ENCODE assay signal across 1 fruit fly cellular context in the genomic region with DNA sequence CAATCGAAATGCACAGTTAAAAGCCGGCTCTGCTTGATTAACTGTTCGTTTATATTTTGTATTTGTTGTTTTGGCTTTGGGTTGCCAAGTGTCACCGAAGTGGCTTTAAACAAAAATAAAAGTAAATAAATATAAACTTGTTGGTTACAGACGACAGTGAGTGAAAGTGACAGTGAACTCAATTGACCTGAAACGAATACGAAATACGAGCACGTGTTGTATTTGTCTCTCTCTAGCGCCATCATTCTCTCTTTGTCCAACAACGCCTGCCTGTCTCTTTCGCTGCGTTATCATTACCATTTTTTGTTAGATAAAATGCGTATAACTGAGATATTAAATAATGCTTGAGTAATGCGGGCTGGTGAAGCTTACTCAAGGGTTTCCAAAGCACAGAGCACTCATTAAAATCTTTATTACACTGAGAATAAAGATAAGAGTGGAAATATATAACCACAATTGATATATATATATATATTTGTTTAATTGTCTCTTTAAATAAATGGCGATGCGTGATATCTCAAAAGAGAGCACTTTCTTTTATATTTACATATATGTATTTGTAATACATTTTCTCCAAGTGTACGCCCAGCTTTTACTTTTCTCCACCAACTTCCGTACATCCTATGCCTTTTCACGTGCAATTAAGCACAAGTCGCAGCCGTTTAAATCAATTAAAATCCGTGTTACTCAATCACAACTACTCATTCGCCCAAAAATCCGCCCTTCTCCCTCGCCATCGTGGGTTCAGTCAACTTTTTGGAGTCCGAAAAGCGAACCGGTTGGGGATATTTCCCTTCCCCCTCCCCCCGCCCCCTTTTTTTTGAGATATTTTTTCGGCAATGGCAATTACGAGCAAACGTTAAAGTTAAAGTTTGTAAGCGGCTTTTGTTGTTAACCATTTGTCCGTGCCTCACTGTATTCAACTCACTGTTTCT.
A peak's percentile ranks its signal among the peaks of the same experiment; 100 is the strongest.
TF ChIP-seq lines count a peak whose summit lies in the region.

No protein-coding gene starts in this region.

TF ChIP-seq in whole organism, embryonic, 481 proteins besides CTCF, POLR2A, EP300 and RAD21 (continued from another document and continues in another):
- TF ChIP-seq CG12391 (tag; optimal IDR thresholded peaks at IDR 0.05; lab: Kevin White, UChicago) (peak; percentile 23), CG11504 (tag; optimal IDR thresholded peaks at IDR 0.05; lab: Kevin White, UChicago) (peak; percentile 61), Mad (GFP tag; optimal IDR thresholded peaks at IDR 0.05; lab: Kevin White, UChicago) (no peak), pho (GFP tag; optimal IDR thresholded peaks at IDR 0.05; lab: Kevin White, UChicago) (no peak), crc (GFP tag; optimal IDR thresholded peaks at IDR 0.05; lab: Kevin White, UChicago) (no peak), Blimp-1 (GFP tag; optimal IDR thresholded peaks at IDR 0.05; lab: Kevin White, UChicago) (peak; percentile 92), CG14441 (GFP tag; IDR thresholded peaks at IDR 0.05; lab: Robert Waterston, UW) (no peak), Ada2b (GFP tag; IDR thresholded peaks at IDR 0.05; lab: Robert Waterston, UW) (0 out of 2 replicates have a peak, but pooled peaks have one; percentile 28), lilli (GFP tag; optimal IDR thresholded peaks at IDR 0.05; lab: Kevin White, UChicago) (no peak), CG9797 (GFP tag; optimal IDR thresholded peaks at IDR 0.05; lab: Kevin White, UChicago) (no peak), CG7839 (tag; optimal IDR thresholded peaks at IDR 0.05; lab: Kevin White, UChicago) (peak; percentile 34), pb (GFP tag; optimal IDR thresholded peaks at IDR 0.05; lab: Kevin White, UChicago) (no peak), dimm (GFP tag; IDR thresholded peaks at IDR 0.05; lab: Robert Waterston, UW) (no peak), zfh1 (GFP tag; IDR thresholded peaks at IDR 0.05; lab: Robert Waterston, UW) (0 out of 3 replicates have a peak, but pooled peaks have one; percentile 15), CG3163 (GFP tag; optimal IDR thresholded peaks at IDR 0.05; lab: Kevin White, UChicago) (no peak), Sox100B (GFP tag; optimal IDR thresholded peaks at IDR 0.05; lab: Kevin White, UChicago) (peak; percentile 34), aop (GFP tag; IDR thresholded peaks at IDR 0.05; lab: Robert Waterston, UW) (no peak), CG4404 (GFP tag; IDR thresholded peaks at IDR 0.05; lab: Robert Waterston, UW) (no peak), CG1024 (GFP tag; IDR thresholded peaks at IDR 0.05; lab: Robert Waterston, UW) (peak; percentile 43; the same call in 1 of the 2 replicates), CG1647 (GFP tag; optimal IDR thresholded peaks at IDR 0.05; lab: Kevin White, UChicago) (no peak), CG31388 (GFP tag; optimal IDR thresholded peaks at IDR 0.05; lab: Kevin White, UChicago) (no peak), D19B (GFP tag; optimal IDR thresholded peaks at IDR 0.05; lab: Kevin White, UChicago) (no peak), gce (GFP tag; IDR thresholded peaks at IDR 0.05; lab: Robert Waterston, UW) (no peak), Dref (GFP tag; IDR thresholded peaks at IDR 0.05; lab: Robert Waterston, UW) (no peak), CG18599 (GFP tag; optimal IDR thresholded peaks at IDR 0.05; lab: Kevin White, UChicago) (peak; percentile 22), tup (GFP tag; optimal IDR thresholded peaks at IDR 0.05; lab: Kevin White, UChicago) (no peak), CG12155 (GFP tag; optimal IDR thresholded peaks at IDR 0.05; lab: Kevin White, UChicago) (no peak), Atf6 (GFP tag; IDR thresholded peaks at IDR 0.05; lab: Robert Waterston, UW) (no peak), CG17328 (GFP tag; IDR thresholded peaks at IDR 0.05; lab: Robert Waterston, UW) (peak; percentile 38; the same call in 1 of the 2 replicates), CG11695 (GFP tag; IDR thresholded peaks at IDR 0.05; lab: Robert Waterston, UW) (peak; percentile 51; the same call in 1 of the 3 replicates), dysf (GFP tag; IDR thresholded peaks at IDR 0.05; lab: Robert Waterston, UW) (0 out of 3 replicates have a peak, but pooled peaks have one; percentile 10), sqz (GFP tag; optimal IDR thresholded peaks at IDR 0.05; lab: Kevin White, UChicago) (no peak), ash1 (GFP tag; optimal IDR thresholded peaks at IDR 0.05; lab: Kevin White, UChicago) (no peak), Gug (GFP tag; IDR thresholded peaks at IDR 0.05; lab: Robert Waterston, UW) (no peak), stc (GFP tag; IDR thresholded peaks at IDR 0.05; lab: Robert Waterston, UW) (no peak), Dad (GFP tag; optimal IDR thresholded peaks at IDR 0.05; lab: Kevin White, UChicago) (no peak), CG6765 (GFP tag; optimal IDR thresholded peaks at IDR 0.05; lab: Kevin White, UChicago) (no peak), yki (optimal IDR thresholded peaks at IDR 0.05; lab: Kevin White, UChicago) (no peak), CG13296 (GFP tag; optimal IDR thresholded peaks at IDR 0.05; lab: Kevin White, UChicago) (no peak), B-H2 (GFP tag; optimal IDR thresholded peaks at IDR 0.05; lab: Kevin White, UChicago) (no peak), CG13775 (GFP tag; optimal IDR thresholded peaks at IDR 0.05; lab: Kevin White, UChicago) (peak; percentile 1), grau (tag; optimal IDR thresholded peaks at IDR 0.05; lab: Kevin White, UChicago) (peak; percentile 38), CG32532 (GFP tag; IDR thresholded peaks at IDR 0.05; lab: Robert Waterston, UW) (peak; percentile 36; the same call in 1 of the 2 replicates), CG10321 (GFP tag; IDR thresholded peaks at IDR 0.05; lab: Robert Waterston, UW) (peak; percentile 60), CG14050 (GFP tag; IDR thresholded peaks at IDR 0.05; lab: Robert Waterston, UW) (no peak), CG8924 (tag; optimal IDR thresholded peaks at IDR 0.05; lab: Kevin White, UChicago) (peak; percentile 36), wdn (GFP tag; IDR thresholded peaks at IDR 0.05; lab: Robert Waterston, UW) (0 out of 2 replicates have a peak, but pooled peaks have one; percentile 16), tll (GFP tag; optimal IDR thresholded peaks at IDR 0.05; lab: Kevin White, UChicago) (no peak), luna (GFP tag; optimal IDR thresholded peaks at IDR 0.05; lab: Kevin White, UChicago) (no peak), CG1832 (GFP tag; optimal IDR thresholded peaks at IDR 0.05; lab: Kevin White, UChicago) (no peak), eve (GFP tag; optimal IDR thresholded peaks at IDR 0.05; lab: Kevin White, UChicago) (no peak), CG32767 (GFP tag; IDR thresholded peaks at IDR 0.05; lab: Robert Waterston, UW) (no peak), psq (GFP tag; optimal IDR thresholded peaks at IDR 0.05; lab: Kevin White, UChicago) (no peak), D (optimal IDR thresholded peaks at IDR 0.05; lab: Kevin White, UChicago) (no peak), D (GFP tag; optimal IDR thresholded peaks at IDR 0.05; lab: Kevin White, UChicago) (no peak), CG1233 (GFP tag; optimal IDR thresholded peaks at IDR 0.05; lab: Kevin White, UChicago) (peak; percentile 6), CG8359 (GFP tag; optimal IDR thresholded peaks at IDR 0.05; lab: Kevin White, UChicago; ENCODE audit: borderline replicate concordance) (no peak), CG33557 (GFP tag; optimal IDR thresholded peaks at IDR 0.05; lab: Kevin White, UChicago) (no peak), PHDP (tag; optimal IDR thresholded peaks at IDR 0.05; lab: Kevin White, UChicago) (peak; percentile 34), kay (GFP tag; optimal IDR thresholded peaks at IDR 0.05; lab: Kevin White, UChicago) (no peak), pan (optimal IDR thresholded peaks at IDR 0.05; lab: Kevin White, UChicago) (no peak), pan (GFP tag; optimal IDR thresholded peaks at IDR 0.05 in 1 of 2, IDR thresholded peaks at IDR 0.05 in 1 of 2) (no peak), al (GFP tag; IDR thresholded peaks at IDR 0.05; lab: Robert Waterston, UW) (no peak), lab (GFP tag; optimal IDR thresholded peaks at IDR 0.05; lab: Kevin White, UChicago) (peak; percentile 55), Hmr (GFP tag; optimal IDR thresholded peaks at IDR 0.05; lab: Kevin White, UChicago) (no peak), hkb (optimal IDR thresholded peaks at IDR 0.05; lab: Kevin White, UChicago) (no peak), hkb (GFP tag; IDR thresholded peaks at IDR 0.05; lab: Robert Waterston, UW) (peak; percentile 52; the same call in 1 of the 2 replicates), lmd (GFP tag; IDR thresholded peaks at IDR 0.05; lab: Robert Waterston, UW) (peak; percentile 24; the same call in 1 of the 2 replicates), CG10565 (GFP tag; optimal IDR thresholded peaks at IDR 0.05; lab: Kevin White, UChicago) (no peak), CG15514 (GFP tag; optimal IDR thresholded peaks at IDR 0.05; lab: Kevin White, UChicago) (no peak), crol (GFP tag; IDR thresholded peaks at IDR 0.05; lab: Robert Waterston, UW) (peak; percentile 51; the same call in 1 of the 2 replicates), usp (GFP tag; optimal IDR thresholded peaks at IDR 0.05; lab: Kevin White, UChicago) (no peak), Xrp1 (GFP tag; IDR thresholded peaks at IDR 0.05; lab: Robert Waterston, UW) (peak; percentile 45; the same call in 1 of the 2 replicates), CG34224 (GFP tag; IDR thresholded peaks at IDR 0.05; lab: Robert Waterston, UW; ENCODE audit: partially characterized antibody) (no peak), CG4424 (GFP tag; optimal IDR thresholded peaks at IDR 0.05; lab: Kevin White, UChicago) (peak; percentile 42), CG18011 (GFP tag; optimal IDR thresholded peaks at IDR 0.05; lab: Kevin White, UChicago) (no peak), CG31365 (tag; optimal IDR thresholded peaks at IDR 0.05; lab: Kevin White, UChicago) (no peak), CG6254 (GFP tag; optimal IDR thresholded peaks at IDR 0.05; lab: Kevin White, UChicago) (no peak), trem (tag; optimal IDR thresholded peaks at IDR 0.05; lab: Kevin White, UChicago) (no peak), row (GFP tag; IDR thresholded peaks at IDR 0.05; lab: Robert Waterston, UW) (peak; percentile 32; the same call in 2 of the 3 replicates), prd (optimal IDR thresholded peaks at IDR 0.05; lab: Kevin White, UChicago) (no peak), prd (GFP tag; IDR thresholded peaks at IDR 0.05; lab: Robert Waterston, UW) (peak; percentile 21; the same call in 1 of the 3 replicates), kni (GFP tag; optimal IDR thresholded peaks at IDR 0.05; lab: Kevin White, UChicago) (no peak), corto (GFP tag; optimal IDR thresholded peaks at IDR 0.05; lab: Kevin White, UChicago) (no peak), CG14710 (tag; optimal IDR thresholded peaks at IDR 0.05; lab: Kevin White, UChicago) (peak; percentile 1), CG11093 (GFP tag; IDR thresholded peaks at IDR 0.05; lab: Robert Waterston, UW) (no peak), dm (GFP tag; optimal IDR thresholded peaks at IDR 0.05; lab: Kevin White, UChicago) (no peak), gem (tag; optimal IDR thresholded peaks at IDR 0.05; lab: Kevin White, UChicago) (peak; percentile 59), slbo (GFP tag; IDR thresholded peaks at IDR 0.05; lab: Robert Waterston, UW) (no peak), maf-S (GFP tag; optimal IDR thresholded peaks at IDR 0.05; lab: Kevin White, UChicago) (no peak), cas (GFP tag; IDR thresholded peaks at IDR 0.05; lab: Robert Waterston, UW) (no peak), BtbVII (GFP tag; optimal IDR thresholded peaks at IDR 0.05; lab: Kevin White, UChicago) (no peak), CG3281 (GFP tag; optimal IDR thresholded peaks at IDR 0.05; lab: Kevin White, UChicago) (peak; percentile 12), unpg (GFP tag; optimal IDR thresholded peaks at IDR 0.05; lab: Kevin White, UChicago) (peak; percentile 19), dmrt99B (tag; optimal IDR thresholded peaks at IDR 0.05; lab: Kevin White, UChicago) (peak; percentile 47), CG8388 (GFP tag; optimal IDR thresholded peaks at IDR 0.05; lab: Kevin White, UChicago) (peak; percentile 22), Ssrp (tag; optimal IDR thresholded peaks at IDR 0.05; lab: Kevin White, UChicago) (peak; percentile 39), Ptx1 (GFP tag; IDR thresholded peaks at IDR 0.05; lab: Robert Waterston, UW) (0 out of 2 replicates have a peak, but pooled peaks have one; percentile 27), Fer3 (tag; optimal IDR thresholded peaks at IDR 0.05; lab: Kevin White, UChicago) (peak; percentile 23), Oli (tag; optimal IDR thresholded peaks at IDR 0.05; lab: Kevin White, UChicago) (peak; percentile 13), lbe (GFP tag; optimal IDR thresholded peaks at IDR 0.05; lab: Kevin White, UChicago) (no peak), run (tag; optimal IDR thresholded peaks at IDR 0.05; lab: Kevin White, UChicago) (no peak), klu (GFP tag; IDR thresholded peaks at IDR 0.05; lab: Robert Waterston, UW) (no peak), CG15269 (tag; optimal IDR thresholded peaks at IDR 0.05; lab: Kevin White, UChicago) (peak; percentile 16), ttk (GFP tag; IDR thresholded peaks at IDR 0.05; lab: Robert Waterston, UW) (0 out of 2 replicates have a peak, but pooled peaks have one; percentile 28), dan (GFP tag; IDR thresholded peaks at IDR 0.05; lab: Robert Waterston, UW) (no peak), ro (GFP tag; IDR thresholded peaks at IDR 0.05; lab: Robert Waterston, UW) (no peak), CG31441 (GFP tag; IDR thresholded peaks at IDR 0.05; lab: Robert Waterston, UW) (peak; percentile 57), Pdp1 (GFP tag; optimal IDR thresholded peaks at IDR 0.05; lab: Kevin White, UChicago) (peak in 1 of 2 experiments; percentile 7), CG18262 (tag; optimal IDR thresholded peaks at IDR 0.05; lab: Kevin White, UChicago) (peak; percentile 62), Nf-YC (tag; optimal IDR thresholded peaks at IDR 0.05; lab: Kevin White, UChicago) (peak; percentile 9), CG18619 (GFP tag; optimal IDR thresholded peaks at IDR 0.05; lab: Kevin White, UChicago) (no peak), CG14860 (GFP tag; IDR thresholded peaks at IDR 0.05; lab: Robert Waterston, UW; ENCODE audit: partially characterized antibody) (no peak), Hr39 (optimal IDR thresholded peaks at IDR 0.05; lab: Kevin White, UChicago) (no peak), Hr78 (GFP tag; optimal IDR thresholded peaks at IDR 0.05; lab: Kevin White, UChicago) (peak in 1 of 2 experiments; percentile 52), Med (GFP tag; lab: Kevin White, UChicago) (peak; percentile 36), tgo (GFP tag; IDR thresholded peaks at IDR 0.05; lab: Robert Waterston, UW) (peak; percentile 14; the same call in 1 of the 3 replicates), CG12744 (GFP tag; optimal IDR thresholded peaks at IDR 0.05; lab: Kevin White, UChicago) (no peak), CG12942 (GFP tag; optimal IDR thresholded peaks at IDR 0.05; lab: Kevin White, UChicago) (no peak), nmo (GFP tag; optimal IDR thresholded peaks at IDR 0.05; lab: Kevin White, UChicago) (peak; percentile 34), esg (GFP tag; conservative IDR thresholded peaks at IDR 0.05; lab: Robert Waterston, UW) (no peak)
